Worm (Caenorhabditis elegans) whole organism, L2 larva: ENCODE measurements around the gene C34E10.10.

Experiments
- C34F6.9 ChIP-seq: fragments of 150-350 bp; optimal IDR thresholded peaks from 2 replicates; lab custom pipeline; 2014; ENCODE audit warnings: missing biosample characterization, missing genetic modification characterization
- F13H6.1 ChIP-seq: sonication (generic microtip); optimal IDR thresholded peaks from 2 replicates; lab custom pipeline; 2016; ENCODE audit warnings: missing genetic modification characterization, missing compliant biosample characterization
- R02D3.7 ChIP-seq: fragments of 150-350 bp; optimal IDR thresholded peaks from 2 replicates; lab custom pipeline; 2014; ENCODE audit warnings: missing biosample characterization, missing genetic modification characterization
- Y55F3AM.14 ChIP-seq: fragments of 200-800 bp; sonication (Bioruptor generic); optimal IDR thresholded peaks from 2 replicates; lab custom pipeline; 2018; ENCODE audit warnings: mild to moderate bottlenecking, missing genetic modification characterization, missing compliant biosample characterization
- alr-1 ChIP-seq: fragments of 150-350 bp; optimal IDR thresholded peaks from 2 replicates; lab custom pipeline; 2014; ENCODE audit warnings: missing biosample characterization, missing genetic modification characterization
- ama-1 ChIP-seq: fragments of 150-350 bp; optimal IDR thresholded peaks from 2 replicates; lab custom pipeline; 2018; ENCODE audit warnings: inconsistent platforms
- blmp-1 ChIP-seq: sonication (generic microtip); optimal IDR thresholded peaks from 2 replicates; lab custom pipeline; 2017; ENCODE audit warnings: missing genetic modification characterization, mild to moderate bottlenecking, missing compliant biosample characterization, antibody characterized with exemption, moderate library complexity; ENCODE audit not compliant: insufficient read depth
- ceh-82 ChIP-seq: fragments of 150-350 bp; optimal IDR thresholded peaks from 2 replicates; lab custom pipeline; 2014; ENCODE audit warnings: missing biosample characterization, missing genetic modification characterization
- crh-2 ChIP-seq: sonication (generic microtip); optimal IDR thresholded peaks from 2 replicates; lab custom pipeline; 2017; ENCODE audit warnings: missing biosample characterization, missing genetic modification characterization
- egl-27 ChIP-seq: sonication (generic microtip); optimal IDR thresholded peaks from 3 replicates; lab custom pipeline; 2017; ENCODE audit warnings: missing biosample characterization, missing genetic modification reagents, missing genetic modification characterization
- elt-1 ChIP-seq: fragments of 150-350 bp; optimal IDR thresholded peaks from 2 replicates; lab custom pipeline; 2014; ENCODE audit warnings: missing biosample characterization, missing genetic modification characterization
- elt-3 ChIP-seq: sonication (generic microtip); optimal IDR thresholded peaks from 2 replicates; lab custom pipeline; 2017; ENCODE audit warnings: missing biosample characterization, missing genetic modification characterization
- fos-1 ChIP-seq: fragments of 150-350 bp; optimal IDR thresholded peaks from 2 replicates; lab custom pipeline; 2014; ENCODE audit warnings: missing biosample characterization, missing genetic modification characterization
- gmeb-1 ChIP-seq: fragments of 150-350 bp; optimal IDR thresholded peaks from 2 replicates; lab custom pipeline; 2014; ENCODE audit warnings: missing biosample characterization, missing genetic modification characterization
- lin-11 ChIP-seq: fragments of 150-350 bp; sonication (generic microtip); optimal IDR thresholded peaks from 2 replicates; lab custom pipeline; 2014; ENCODE audit warnings: missing biosample characterization, missing genetic modification characterization, inconsistent platforms, mixed read lengths
- lin-13 ChIP-seq: fragments of 150-350 bp; optimal IDR thresholded peaks from 2 replicates; lab custom pipeline; 2014; ENCODE audit warnings: missing biosample characterization, missing genetic modification reagents, missing genetic modification characterization
- lin-39 ChIP-seq: fragments of 150-350 bp; optimal IDR thresholded peaks from 2 replicates; lab custom pipeline; 2014; ENCODE audit warnings: missing biosample characterization, missing genetic modification reagents, missing genetic modification characterization
- lsy-2 ChIP-seq, 2 experiments: fragments of 150-350 bp in 1 of 2; sonication (generic microtip) in 1 of 2; optimal IDR thresholded peaks; 2 replicates each; lab custom pipeline; 2014 to 2017; ENCODE audit warnings: missing biosample characterization in 2 of 2, missing genetic modification characterization in 2 of 2
- mab-5 ChIP-seq: fragments of 150-350 bp; optimal IDR thresholded peaks from 2 replicates; lab custom pipeline; 2014; ENCODE audit warnings: missing biosample characterization, missing genetic modification characterization
- mbf-1 ChIP-seq: sonication (generic microtip); optimal IDR thresholded peaks from 2 replicates; lab custom pipeline; 2017; ENCODE audit warnings: missing biosample characterization, missing genetic modification characterization
- nhr-129 ChIP-seq: fragments of 150-350 bp; optimal IDR thresholded peaks from 2 replicates; lab custom pipeline; 2014; ENCODE audit warnings: missing biosample characterization, missing genetic modification characterization
- nhr-23 ChIP-seq: fragments of 150-350 bp; optimal IDR thresholded peaks from 2 replicates; lab custom pipeline; 2014; ENCODE audit warnings: missing biosample characterization, missing genetic modification reagents, missing genetic modification characterization
- nhr-237 ChIP-seq: fragments of 150-350 bp; optimal IDR thresholded peaks from 2 replicates; lab custom pipeline; 2014; ENCODE audit warnings: missing biosample characterization, missing genetic modification characterization
- nhr-25 ChIP-seq: fragments of 150-350 bp; sonication (generic microtip); optimal IDR thresholded peaks from 3 replicates; lab custom pipeline; 2014; ENCODE audit warnings: missing biosample characterization, missing genetic modification characterization
- nhr-6 ChIP-seq: fragments of 150-350 bp; optimal IDR thresholded peaks from 2 replicates; lab custom pipeline; 2014; ENCODE audit warnings: missing biosample characterization, missing genetic modification characterization
- peb-1 ChIP-seq: fragments of 150-350 bp; optimal IDR thresholded peaks from 2 replicates; lab custom pipeline; 2014; ENCODE audit warnings: missing biosample characterization, missing genetic modification characterization
- sem-4 ChIP-seq: fragments of 150-350 bp; optimal IDR thresholded peaks from 2 replicates; lab custom pipeline; 2014; ENCODE audit warnings: missing biosample characterization, missing genetic modification reagents, missing genetic modification characterization
- sma-3 ChIP-seq: sonication (generic microtip); optimal IDR thresholded peaks from 2 replicates; lab custom pipeline; 2016; ENCODE audit warnings: missing genetic modification reagents, missing genetic modification characterization, missing compliant biosample characterization
- unc-39 ChIP-seq: fragments of 150-350 bp; optimal IDR thresholded peaks from 2 replicates; lab custom pipeline; 2014; ENCODE audit warnings: missing biosample characterization, missing genetic modification characterization
- unc-55 ChIP-seq: fragments of 150-350 bp; sonication (generic microtip); optimal IDR thresholded peaks from 3 replicates; lab custom pipeline; 2014; ENCODE audit warnings: missing biosample characterization, missing genetic modification reagents, missing genetic modification characterization
- unc-62 ChIP-seq: fragments of 150-350 bp; optimal IDR thresholded peaks from 2 replicates; lab custom pipeline; 2014; ENCODE audit warnings: missing biosample characterization, missing genetic modification reagents, missing genetic modification characterization
- zag-1 ChIP-seq: fragments of 150-350 bp; optimal IDR thresholded peaks from 2 replicates; lab custom pipeline; 2014; ENCODE audit warnings: missing biosample characterization, missing genetic modification characterization
- ztf-1 ChIP-seq: fragments of 200-800 bp; sonication (Bioruptor generic); conservative IDR thresholded peaks from 2 replicates; pipeline ENCODE4 v1.3.6; 2022; ENCODE audit warnings: missing genetic modification characterization, missing compliant biosample characterization
- ztf-4 ChIP-seq: fragments of 150-350 bp; optimal IDR thresholded peaks from 2 replicates; lab custom pipeline; 2014; ENCODE audit warnings: missing biosample characterization, missing genetic modification characterization

The C34E10.10 gene

ce11 chrIII:5274715-5275355, 47.2 kb upstream of the C34E10.10 start, which contains the start of the genes daf-41 and toc-1:
Gene daf-41 (minus strand): TSS chrIII:5274765.
Gene toc-1 (plus strand): TSS chrIII:5275251.
- TF ChIP-seq nhr-25 (tag; lab: Kevin White, UChicago) (peak; percentile 3), F13H6.1 (tag; lab: Kevin White, UChicago) (peak; percentile 4), egl-27 (tag; lab: Kevin White, UChicago) (no peak), unc-55 (GFP tag; lab: Kevin White, UChicago) (peak; percentile 66), lin-13 (GFP tag; lab: Kevin White, UChicago) (peak; percentile 62), blmp-1 (tag; lab: Kevin White, UChicago) (no peak), gmeb-1 (tag; lab: Kevin White, UChicago) (peak; percentile 11), lin-11 (tag; lab: Kevin White, UChicago) (peak; percentile 68), ceh-82 (tag; lab: Kevin White, UChicago) (no peak), nhr-23 (tag; lab: Kevin White, UChicago) (no peak), alr-1 (tag; lab: Kevin White, UChicago) (no peak), ztf-4 (tag; lab: Kevin White, UChicago) (peak; percentile 30), nhr-129 (tag; lab: Kevin White, UChicago) (peak; percentile 31), crh-2 (tag; lab: Kevin White, UChicago) (peak; percentile 55), lsy-2 (tag; optimal IDR thresholded peaks at IDR 0.05; lab: Kevin White, UChicago) (peak in 1 of 2 experiments; percentile 73), C34F6.9 (tag; lab: Kevin White, UChicago) (peak; percentile 82), fos-1 (tag; lab: Kevin White, UChicago) (peak; percentile 23)

ce11 chrIII:5274250-5274649, 46.6 kb upstream of the C34E10.10 start:
- no peak for TF ChIP-seq lin-39 (tag; lab: Kevin White, UChicago)
- TF ChIP-seq blmp-1 (tag; lab: Kevin White, UChicago), result no peak
- TF ChIP-seq nhr-129 (tag; lab: Kevin White, UChicago), result peak; percentile 15
- peak; percentile 15 for TF ChIP-seq ama-1 (lab: Kevin White, UChicago)

- TF ChIP-seq peb-1 (tag; lab: Kevin White, UChicago), result no peak
- peak; percentile 37 for TF ChIP-seq ama-1 (lab: Kevin White, UChicago)
- TF ChIP-seq ztf-1 (GFP tag; lab: Robert Waterston, UW), result no peak
- no peak for TF ChIP-seq Y55F3AM.14
- TF ChIP-seq gmeb-1 (tag; lab: Kevin White, UChicago), result no peak
- no peak for TF ChIP-seq fos-1 (tag; lab: Kevin White, UChicago)
- TF ChIP-seq egl-27 (tag; lab: Kevin White, UChicago), result no peak
- no peak for TF ChIP-seq nhr-237
- no peak for TF ChIP-seq elt-1 (tag; lab: Kevin White, UChicago)
- peak; percentile 38 for TF ChIP-seq crh-2 (tag; lab: Kevin White, UChicago)
- peak; percentile 25 for TF ChIP-seq C34F6.9 (tag; lab: Kevin White, UChicago)
- no peak for TF ChIP-seq alr-1 (tag; lab: Kevin White, UChicago)
- peak; percentile 31 for TF ChIP-seq ztf-4 (tag; lab: Kevin White, UChicago)
- peak in 1 of 2 experiments; percentile 49 for TF ChIP-seq lsy-2 (tag; optimal IDR thresholded peaks at IDR 0.05; lab: Kevin White, UChicago)
- TF ChIP-seq, all 48 proteins: peak for 5
Measured at ce11 chrIII:5273396-5273857, 45.7 kb upstream of the C34E10.10 start, which contains the start of gene ztf-8. Gene ztf-8 (minus strand): TSS chrIII:5273471.

ce11 chrIII:5269814-5270213, 42.1 kb upstream of the C34E10.10 start, which contains the start of gene ZC395.4:
Gene ZC395.4 (plus strand): TSS chrIII:5270114.
- TF ChIP-seq mab-5 (no peak), ceh-82 (tag; lab: Kevin White, UChicago) (no peak), lin-39 (tag; lab: Kevin White, UChicago) (no peak), F13H6.1 (tag; lab: Kevin White, UChicago) (no peak), unc-62 (no peak), R02D3.7 (tag; lab: Kevin White, UChicago) (no peak), lin-13 (GFP tag; lab: Kevin White, UChicago) (no peak), sem-4 (no peak), unc-39 (no peak), elt-3 (tag; lab: Kevin White, UChicago) (no peak), nhr-6 (tag; lab: Kevin White, UChicago) (no peak), nhr-25 (tag; lab: Kevin White, UChicago) (no peak), zag-1 (tag; lab: Kevin White, UChicago) (no peak), mbf-1 (tag; lab: Kevin White, UChicago) (no peak), sma-3 (no peak)
